Worm (Caenorhabditis elegans): ENCODE data around the gene let-721.
A peak's percentile ranks its signal among the peaks of the same experiment; 100 is the strongest.

The let-721 gene

ce11 chrIII:6402810-6403209 is 43.9 kb downstream of the let-721 start:
- TF ChIP-seq ama-1 (optimal IDR thresholded peaks at IDR 0.05), result no peak
- TF ChIP-seq unc-130 (tag; optimal IDR thresholded peaks at IDR 0.05), result no peak
- no peak for TF ChIP-seq vab-15 (tag; optimal IDR thresholded peaks at IDR 0.05)
- TF ChIP-seq grh-1 (GFP tag; IDR thresholded peaks at IDR 0.05), result no peak
- TF ChIP-seq F16B12.6 (tag; optimal IDR thresholded peaks at IDR 0.05), result no peak
- TF ChIP-seq C04F5.9 (tag; optimal IDR thresholded peaks at IDR 0.05), result no peak
- no peak for TF ChIP-seq egl-13 (tag; optimal IDR thresholded peaks at IDR 0.05)
- no peak for TF ChIP-seq pqm-1 (tag; optimal IDR thresholded peaks at IDR 0.05)
- no peak for TF ChIP-seq egl-27 (tag; optimal IDR thresholded peaks at IDR 0.05)
- no peak for TF ChIP-seq nhr-237 (tag; optimal IDR thresholded peaks at IDR 0.05)
- TF ChIP-seq aha-1 (tag; optimal IDR thresholded peaks at IDR 0.05), result no peak
- no peak for TF ChIP-seq fos-1 (tag; optimal IDR thresholded peaks at IDR 0.05)
- TF ChIP-seq zag-1 (tag; optimal IDR thresholded peaks at IDR 0.05), result no peak
- no peak for TF ChIP-seq nhr-77 (tag; optimal IDR thresholded peaks at IDR 0.05)
- TF ChIP-seq efl-3 (GFP tag; optimal IDR thresholded peaks at IDR 0.05), result no peak

ce11 chrIII:6402346-6402745 is 44.4 kb downstream of the let-721 start:
- TF ChIP-seq unc-86 (tag; optimal IDR thresholded peaks at IDR 0.05) (no peak), unc-130 (tag; optimal IDR thresholded peaks at IDR 0.05) (no peak), ceh-90 (tag; optimal IDR thresholded peaks at IDR 0.05) (no peak), lir-3 (tag; optimal IDR thresholded peaks at IDR 0.05; ENCODE audit: poor library complexity) (peak; percentile 40), lin-35 (GFP tag; optimal IDR thresholded peaks at IDR 0.05) (peak in 1 of 2 experiments; percentile 14), nhr-11 (tag; optimal IDR thresholded peaks at IDR 0.05) (peak; percentile 58), xbp-1 (tag; optimal IDR thresholded peaks at IDR 0.05) (peak; percentile 78), nhr-77 (tag; optimal IDR thresholded peaks at IDR 0.05) (no peak), vab-15 (tag; optimal IDR thresholded peaks at IDR 0.05) (no peak), rnt-1 (tag; optimal IDR thresholded peaks at IDR 0.05) (peak; percentile 86), alr-1 (tag; optimal IDR thresholded peaks at IDR 0.05; ENCODE audit: borderline replicate concordance) (no peak), fkh-8 (tag; optimal IDR thresholded peaks at IDR 0.05) (no peak), ama-1 (optimal IDR thresholded peaks at IDR 0.05) (no peak), ces-1 (GFP tag; optimal IDR thresholded peaks at IDR 0.05) (no peak), ceh-82 (tag; optimal IDR thresholded peaks at IDR 0.05) (no peak), lsy-2 (tag; optimal IDR thresholded peaks at IDR 0.05) (peak; percentile 22 to 51), pag-3 (tag; optimal IDR thresholded peaks at IDR 0.05; ENCODE audit: borderline replicate concordance, insufficient read depth) (no peak), sox-4 (tag; optimal IDR thresholded peaks at IDR 0.05) (no peak), hpl-2 (GFP tag; optimal IDR thresholded peaks at IDR 0.05) (no peak), unc-30 (tag; optimal IDR thresholded peaks at IDR 0.05) (no peak), ztf-11 (tag; optimal IDR thresholded peaks at IDR 0.05) (no peak), nhr-12 (tag; optimal IDR thresholded peaks at IDR 0.05) (no peak), irx-1 (tag; optimal IDR thresholded peaks at IDR 0.05) (no peak), sup-37 (GFP tag; optimal IDR thresholded peaks at IDR 0.05) (peak; percentile 23), aly-2 (tag; optimal IDR thresholded peaks at IDR 0.05) (no peak), nhr-84 (tag; optimal IDR thresholded peaks at IDR 0.05) (no peak), efl-1 (optimal IDR thresholded peaks at IDR 0.05) (peak in 1 of 2 experiments; percentile 11), efl-1 (GFP tag; optimal IDR thresholded peaks at IDR 0.05 in 1 of 2) (peak in 1 of 2 experiments; percentile 49), snpc-4 (tag; optimal IDR thresholded peaks at IDR 0.05) (no peak), egl-13 (tag; optimal IDR thresholded peaks at IDR 0.05) (no peak), snu-23 (GFP tag; optimal IDR thresholded peaks at IDR 0.05) (peak; percentile 67), zip-4 (GFP tag; optimal IDR thresholded peaks at IDR 0.05) (no peak), grh-1 (GFP tag; IDR thresholded peaks at IDR 0.05) (no peak), nhr-71 (tag; optimal IDR thresholded peaks at IDR 0.05) (peak; percentile 91), efl-3 (GFP tag; optimal IDR thresholded peaks at IDR 0.05) (no peak), hlh-17 (GFP tag; optimal IDR thresholded peaks at IDR 0.05; ENCODE audit: borderline replicate concordance) (no peak), hlh-4 (tag; optimal IDR thresholded peaks at IDR 0.05) (no peak), nhr-237 (tag; optimal IDR thresholded peaks at IDR 0.05) (no peak), mab-9 (GFP tag; IDR thresholded peaks at IDR 0.05) (no peak), lin-39 (tag; optimal IDR thresholded peaks at IDR 0.05) (peak; percentile 57), zag-1 (tag; optimal IDR thresholded peaks at IDR 0.05) (no peak), sptf-1 (tag; optimal IDR thresholded peaks at IDR 0.05) (no peak), dpl-1 (GFP tag; optimal IDR thresholded peaks at IDR 0.05) (no peak), dsc-1 (tag; optimal IDR thresholded peaks at IDR 0.05) (no peak), ceh-8 (GFP tag; optimal IDR thresholded peaks at IDR 0.05) (no peak)

All from whole organism, L1 larva.